Fruit fly (Drosophila melanogaster) whole organism, embryonic: ENCODE measurements around the gene PH4alphaSG2.

Experiments
- Hr39 ChIP-seq: fragments of >200 bp; optimal IDR thresholded peaks from 2 replicates; lab custom pipeline; 2017
- Med ChIP-seq: fragments of 200-800 bp; sonication (Bioruptor generic); peaks from one replicate; lab custom pipeline; 2016; ENCODE audit warnings: missing biosample characterization, missing genetic modification characterization, mild to moderate bottlenecking, inconsistent platforms, moderate library complexity
- gcm2 ChIP-seq: fragments of 200-800 bp; sonication (Bioruptor generic); optimal IDR thresholded peaks from 2 replicates; lab custom pipeline; 2016; ENCODE audit warnings: missing biosample characterization, missing genetic modification characterization
- gem ChIP-seq: fragments of 200-800 bp; sonication (Bioruptor generic); optimal IDR thresholded peaks from 2 replicates; lab custom pipeline; 2019; ENCODE audit warnings: missing biosample characterization, mild to moderate bottlenecking, missing genetic modification characterization, moderate library complexity
- lov ChIP-seq, 2 experiments: fragments of 200-800 bp in 1 of 2; fragments of >200 bp in 1 of 2; sonication (Bioruptor generic) in 1 of 2; IDR thresholded peaks in 1 of 2; optimal IDR thresholded peaks in 1 of 2; 2 replicates in 1 of 2; 3 replicates in 1 of 2; pipeline versions ENCODE4 v1.3.6 to Lab custom; 2017 to 2022; ENCODE audit warnings: missing biosample characterization in 1 of 2, missing genetic modification characterization in 1 of 2
- p53 ChIP-seq: fragments of 200-800 bp; sonication (Bioruptor generic); optimal IDR thresholded peaks from 2 replicates; lab custom pipeline; 2016; ENCODE audit warnings: missing biosample characterization, missing genetic modification characterization
- stc ChIP-seq: fragments of 200-800 bp; sonication (Bioruptor generic); IDR thresholded peaks from 2 replicates; pipeline ENCODE4 v1.3.6; 2022; ENCODE audit warnings: missing biosample characterization, missing genetic modification characterization
- zfh1 ChIP-seq: fragments of 200-800 bp; sonication (Bioruptor generic); IDR thresholded peaks from 3 replicates; pipeline ENCODE4 v1.3.6; 2022; ENCODE audit warnings: missing biosample characterization, missing genetic modification characterization

DNA sequence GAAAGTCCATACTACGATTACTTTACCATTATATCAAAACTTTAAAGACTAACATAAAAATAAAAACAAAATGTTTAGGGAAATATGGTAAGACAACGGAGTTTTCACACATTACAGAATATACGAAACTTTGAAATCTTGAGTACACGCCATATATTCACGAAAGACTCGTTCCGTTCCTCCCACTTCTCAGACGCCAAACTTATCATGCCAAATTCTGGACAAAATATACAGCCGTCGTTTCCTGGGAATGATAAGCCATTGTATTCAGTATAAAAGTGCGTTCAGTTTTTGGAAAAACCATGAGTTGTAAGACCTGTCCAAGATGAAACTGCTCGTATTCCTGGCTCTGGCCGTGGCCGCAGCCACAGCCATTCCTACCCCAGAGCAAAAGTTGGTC lies 1.2 kb upstream of the PH4alphaSG2 start, which contains the start of gene Jon99Fi:
- TF ChIP-seq Med (GFP tag; lab: Kevin White, UChicago) (no peak), gcm2 (GFP tag; lab: Kevin White, UChicago) (no peak), Hr39 (lab: Kevin White, UChicago) (no peak), stc (GFP tag; lab: Robert Waterston, UW) (no peak), gem (tag; lab: Kevin White, UChicago) (no peak), p53 (no peak), zfh1 (GFP tag; lab: Robert Waterston, UW) (no peak), lov (optimal IDR thresholded peaks at IDR 0.05; lab: Kevin White, UChicago) (no peak), lov (GFP tag; IDR thresholded peaks at IDR 0.05; lab: Robert Waterston, UW) (no peak)
